Worm (Caenorhabditis elegans): Measurements from ENCODE around the gene scb-1.

scb-1 gene

DNA sequence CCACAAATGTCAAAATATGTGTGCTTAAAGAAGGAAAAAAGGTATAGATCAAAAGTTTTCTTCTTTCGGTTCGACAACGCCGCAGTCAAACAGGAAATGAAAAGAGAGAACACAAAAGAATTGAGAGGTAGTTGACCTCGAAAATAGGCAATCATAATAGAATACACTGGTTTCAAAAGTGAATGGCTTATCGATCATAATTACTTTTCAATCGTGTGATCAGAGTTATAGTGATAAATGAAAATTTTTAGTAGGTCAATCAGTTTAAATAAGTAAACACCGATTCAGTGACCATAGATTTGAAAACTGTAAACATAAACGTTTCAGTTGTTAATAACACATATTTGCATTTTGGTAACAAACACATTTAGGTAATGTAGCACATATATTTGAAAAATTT lies 49.1 kb downstream of the scb-1 start:
- TF ChIP-seq med-1 (GFP tag; optimal IDR thresholded peaks at IDR 0.05; ENCODE audit: insufficient read depth) (no peak), flt-1 (GFP tag; IDR thresholded peaks at IDR 0.05) (no peak), tab-1 (GFP tag; IDR thresholded peaks at IDR 0.05) (no peak), ztf-29 (GFP tag; IDR thresholded peaks at IDR 0.05) (no peak), T22C8.4 (GFP tag; IDR thresholded peaks at IDR 0.05) (no peak), ref-1 (GFP tag; conservative IDR thresholded peaks at IDR 0.05) (no peak), klf-2 (GFP tag; conservative IDR thresholded peaks at IDR 0.05) (no peak), cog-1 (tag; optimal IDR thresholded peaks at IDR 0.05) (no peak), ztf-23 (GFP tag; IDR thresholded peaks at IDR 0.05) (no peak)

DNA sequence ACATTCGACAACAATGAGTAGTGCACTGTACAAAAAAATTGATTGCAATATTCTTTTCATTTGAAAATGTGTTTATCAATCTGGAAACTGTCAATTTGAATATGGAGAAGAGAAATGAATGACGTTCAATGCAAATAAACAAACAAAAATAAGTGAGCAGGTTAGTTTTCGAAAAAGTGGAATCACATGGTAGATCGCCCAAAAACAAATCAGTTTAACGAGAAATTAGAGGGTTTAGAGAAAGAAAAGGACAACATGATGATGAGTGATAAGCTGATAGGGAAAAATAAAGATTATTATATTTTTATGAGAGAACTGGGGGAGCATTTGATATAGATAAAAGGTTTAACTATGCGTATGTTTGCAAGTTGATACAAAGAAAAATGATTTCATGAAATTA lies 50.2 kb downstream of the scb-1 start, which contains the start of gene T04C12.8:
Gene T04C12.8 (minus strand): TSS at position 82 of the 400 bp plus-strand sequence.
- no peak for TF ChIP-seq cog-1 (tag; optimal IDR thresholded peaks at IDR 0.05)
- no peak for TF ChIP-seq flt-1 (GFP tag; IDR thresholded peaks at IDR 0.05)
- no peak for TF ChIP-seq ztf-23 (GFP tag; IDR thresholded peaks at IDR 0.05)
- TF ChIP-seq med-1 (GFP tag; optimal IDR thresholded peaks at IDR 0.05; ENCODE audit: insufficient read depth), result no peak
- TF ChIP-seq klf-2 (GFP tag; conservative IDR thresholded peaks at IDR 0.05), result no peak
- TF ChIP-seq ref-1 (GFP tag; conservative IDR thresholded peaks at IDR 0.05), result no peak
- no peak for TF ChIP-seq T22C8.4 (GFP tag; IDR thresholded peaks at IDR 0.05)
- no peak for TF ChIP-seq tab-1 (GFP tag; IDR thresholded peaks at IDR 0.05)
- no peak for TF ChIP-seq ztf-29 (GFP tag; IDR thresholded peaks at IDR 0.05)

Data from whole organism, midembryonic.